Fruit fly (Drosophila melanogaster): ENCODE data around the gene Nmdmc.

dm6 chr3R:9074934-9075333 is 24.6 kb upstream of the Nmdmc start:
- TF ChIP-seq usp (GFP tag; optimal IDR thresholded peaks at IDR 0.05) (no peak), EcR (GFP tag; optimal IDR thresholded peaks at IDR 0.05) (no peak), Dll (optimal IDR thresholded peaks at IDR 0.05) (no peak), psq (optimal IDR thresholded peaks at IDR 0.05) (no peak), CG8478 (optimal IDR thresholded peaks at IDR 0.05) (no peak)

Measured in whole organism.